Fruit fly (Drosophila melanogaster) Kc167 (cell line): ENCODE results near the gene CG12729.

Source experiments
- Myc ChIP-seq: fragments of >200 bp; optimal IDR thresholded peaks from 2 replicates; lab custom pipeline; 2017; ENCODE audit warnings: missing external identifiers
- Sin3A ChIP-seq: fragments of >200 bp; optimal IDR thresholded peaks from 2 replicates; lab custom pipeline; 2018; ENCODE audit warnings: missing external identifiers
- h ChIP-seq: fragments of >200 bp; optimal IDR thresholded peaks from 3 replicates; lab custom pipeline; 2018; ENCODE audit warnings: missing external identifiers
- insv ChIP-seq: fragments of >200 bp; optimal IDR thresholded peaks from 3 replicates; lab custom pipeline; 2018; ENCODE audit warnings: missing external identifiers
- psq ChIP-seq: fragments of >200 bp; optimal IDR thresholded peaks from 2 replicates; lab custom pipeline; 2017; ENCODE audit warnings: missing external identifiers
- ttk ChIP-seq: sonication (Bioruptor generic); optimal IDR thresholded peaks from 2 replicates; lab custom pipeline; 2017; ENCODE audit warnings: missing external identifiers

CG12729 gene

DNA sequence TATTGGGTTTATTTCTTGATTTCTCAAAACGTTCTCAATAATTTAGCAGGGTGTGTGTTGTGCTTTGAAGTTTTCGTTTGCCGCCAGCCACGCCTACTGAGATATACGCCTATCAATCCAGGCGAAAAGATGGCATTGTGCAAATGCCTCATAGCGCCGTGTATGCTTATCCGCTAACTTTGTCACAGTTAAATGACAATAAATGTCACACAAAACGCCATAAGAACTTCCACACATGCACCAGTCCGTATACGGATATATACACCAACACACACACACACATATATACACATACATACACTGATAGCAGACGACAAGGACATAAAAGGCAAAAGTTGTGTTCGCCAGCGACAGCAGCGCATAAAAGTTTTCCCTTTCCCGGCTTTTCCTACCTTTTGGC, 20.0 kb downstream of the CG12729 start, which contains the start of gene CG43137:
CG43137 (minus strand) TSS at position 101 of the 400 bp plus-strand sequence.
- no peak for TF ChIP-seq ttk (lab: Kevin White, UChicago)
- no peak for TF ChIP-seq Myc (lab: Kevin White, UChicago)
- no peak for TF ChIP-seq insv (lab: Kevin White, UChicago)
- no peak for TF ChIP-seq psq
- TF ChIP-seq h: no peak
- no peak for TF ChIP-seq Sin3A (lab: Kevin White, UChicago)

DNA sequence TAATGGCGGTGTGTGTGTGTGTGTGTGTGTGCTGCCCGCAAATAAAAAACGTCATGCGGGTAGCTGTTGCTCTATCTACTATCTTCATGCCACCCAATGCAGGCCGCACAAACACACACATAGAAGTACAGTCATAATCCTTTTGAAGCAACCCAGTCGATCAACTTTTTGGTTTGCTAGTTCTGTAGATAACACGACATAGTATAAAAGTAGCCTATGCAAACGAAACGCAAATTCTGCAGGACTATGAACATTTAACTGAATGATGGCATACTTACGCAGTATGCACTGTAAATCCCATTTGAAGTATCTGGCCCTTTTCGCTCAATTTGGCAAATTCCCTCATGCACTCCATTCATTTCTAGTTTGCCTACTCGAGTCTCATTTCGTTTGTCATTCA, 21.0 kb downstream of the CG12729 start:
- TF ChIP-seq Myc (lab: Kevin White, UChicago) (no peak), Sin3A (lab: Kevin White, UChicago) (no peak), psq (no peak), insv (lab: Kevin White, UChicago) (no peak), ttk (lab: Kevin White, UChicago) (no peak), h (no peak)

DNA sequence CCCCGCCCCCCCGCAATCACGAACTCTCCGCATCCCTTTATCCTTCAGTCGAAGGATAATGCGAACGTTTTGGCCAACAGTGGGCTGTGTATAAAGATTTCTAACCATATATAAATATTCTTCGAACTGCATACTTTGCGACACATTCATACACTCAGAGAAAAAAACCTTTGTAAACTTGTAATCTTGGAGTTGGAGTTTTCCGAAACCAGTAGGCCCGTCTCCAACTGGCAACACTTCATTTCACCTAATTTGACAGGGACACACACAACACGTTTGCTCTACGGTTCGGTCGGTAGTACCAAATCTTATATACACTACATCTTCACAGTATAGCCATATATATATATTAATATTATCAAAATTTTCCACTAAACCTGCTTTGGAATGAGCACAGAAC, 23.7 kb downstream of the CG12729 start, which contains the start of gene CG15764:
CG15764 (plus strand) TSS at position 301 of the 400 bp plus-strand sequence.
- TF ChIP-seq Sin3A (lab: Kevin White, UChicago) (no peak), ttk (lab: Kevin White, UChicago) (no peak), insv (lab: Kevin White, UChicago) (no peak), h (no peak), Myc (lab: Kevin White, UChicago) (no peak), psq (no peak)

DNA sequence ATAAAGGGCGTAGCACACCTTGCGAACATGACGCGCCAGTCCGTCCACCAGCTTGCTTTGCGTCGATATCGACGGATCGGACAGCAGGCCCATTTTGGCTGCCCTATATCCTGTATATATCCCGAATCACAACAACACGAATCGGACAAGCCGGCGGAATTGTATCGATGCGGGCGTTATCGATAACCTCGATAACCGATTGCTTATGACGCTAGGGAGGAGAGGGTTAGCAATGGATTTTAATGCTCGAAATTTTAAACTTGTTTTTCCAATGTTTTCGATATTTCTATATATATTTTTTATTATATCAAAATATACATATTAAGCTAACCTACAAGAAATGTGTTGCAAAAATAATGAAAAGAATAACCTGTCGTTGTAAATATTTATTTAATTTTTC, 28.1 kb downstream of the CG12729 start, which contains the start of gene GAA1:
GAA1 (minus strand) TSS at position 194 of the 400 bp plus-strand sequence.
- TF ChIP-seq psq: no peak
- no peak for TF ChIP-seq Sin3A (lab: Kevin White, UChicago)
- no peak for TF ChIP-seq insv (lab: Kevin White, UChicago)
- no peak for TF ChIP-seq Myc (lab: Kevin White, UChicago)
- no peak for TF ChIP-seq ttk (lab: Kevin White, UChicago)
- TF ChIP-seq h: no peak

DNA sequence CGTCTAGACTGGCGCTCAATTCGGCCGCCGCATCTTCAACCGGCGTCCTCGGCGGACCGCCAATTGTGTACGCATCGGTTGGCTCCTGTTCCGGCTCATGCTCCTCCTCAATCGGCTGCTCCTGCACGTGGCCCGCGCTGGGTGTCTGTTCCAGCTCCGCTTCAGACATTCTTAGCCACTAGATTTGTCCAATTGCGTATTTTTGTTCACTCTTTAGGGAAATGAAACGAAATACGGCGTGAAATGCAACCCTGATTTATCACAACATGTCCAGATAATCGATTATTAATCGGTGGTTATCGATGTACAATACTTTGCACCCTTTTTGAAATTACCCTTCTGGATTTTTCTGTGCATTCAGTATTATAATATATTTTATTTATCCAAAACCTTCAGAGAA, 31.5 kb downstream of the CG12729 start, which contains the start of gene mof:
mof (minus strand) TSS at position 270 of the 400 bp plus-strand sequence.
- TF ChIP-seq h: no peak
- no peak for TF ChIP-seq psq
- TF ChIP-seq Sin3A (lab: Kevin White, UChicago): no peak
- TF ChIP-seq ttk (lab: Kevin White, UChicago): no peak
- TF ChIP-seq Myc (lab: Kevin White, UChicago): no peak
- TF ChIP-seq insv (lab: Kevin White, UChicago): no peak

DNA sequence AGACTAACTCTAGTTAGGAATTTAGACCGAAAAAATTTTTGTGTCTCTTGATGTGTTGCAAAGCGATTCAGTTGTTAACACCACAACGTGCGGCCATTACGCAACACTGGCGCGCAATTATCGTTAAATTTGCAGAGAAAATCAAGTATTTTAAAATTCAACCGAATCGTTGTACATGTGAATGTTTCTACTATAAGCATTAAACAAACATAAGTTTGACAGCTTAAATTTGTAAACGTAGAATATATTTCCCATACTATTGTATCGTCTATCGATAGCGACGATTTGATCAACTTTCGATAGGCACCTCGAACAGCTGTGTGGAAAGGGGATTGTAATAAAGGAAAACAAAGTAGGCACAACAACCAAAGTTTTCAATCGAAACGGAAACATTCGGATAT, 34.5 kb downstream of the CG12729 start, which contains the start of the genes Usp30 and CG16721:
Usp30 (minus strand) TSS at position 245 of the 401 bp plus-strand sequence.
CG16721 (plus strand) TSS at position 327 of the 401 bp plus-strand sequence.
- TF ChIP-seq psq: peak; percentile 25
- TF ChIP-seq ttk (lab: Kevin White, UChicago): no peak
- TF ChIP-seq Sin3A (lab: Kevin White, UChicago): peak; percentile 4
- no peak for TF ChIP-seq Myc (lab: Kevin White, UChicago)

- TF ChIP-seq psq: peak; percentile 16
- no peak for TF ChIP-seq h
- TF ChIP-seq Myc (lab: Kevin White, UChicago): no peak
- TF ChIP-seq Sin3A (lab: Kevin White, UChicago): no peak
- TF ChIP-seq insv (lab: Kevin White, UChicago): no peak
- no peak for TF ChIP-seq ttk (lab: Kevin White, UChicago)
Measured at dm6 chrX:5880139-5880924, 35.3 kb downstream of the CG12729 start.

- TF ChIP-seq Sin3A (lab: Kevin White, UChicago) (no peak), h (no peak), psq (no peak), ttk (lab: Kevin White, UChicago) (no peak)
Measured at dm6 chrX:5883394-5883793, 38.3 kb downstream of the CG12729 start.

DNA sequence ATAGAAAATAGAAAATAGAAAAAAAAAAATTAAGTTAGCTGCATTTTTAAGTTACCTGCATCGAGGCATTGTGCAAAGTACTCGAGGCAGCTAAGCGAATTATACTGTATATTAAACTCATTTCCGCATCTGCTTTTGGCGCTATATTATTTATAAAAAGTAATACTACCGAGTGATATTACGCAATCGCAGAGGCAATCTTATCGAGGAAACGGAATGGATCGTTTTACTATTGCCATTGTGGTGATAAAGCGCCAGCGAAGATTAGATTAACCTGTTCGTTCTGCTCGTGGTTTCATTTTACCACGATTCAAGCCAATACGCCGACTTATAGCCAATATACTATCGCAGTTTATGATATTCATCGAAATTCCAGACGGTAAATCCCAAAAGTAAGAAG, 39.2 kb downstream of the CG12729 start:
- no peak for TF ChIP-seq Sin3A (lab: Kevin White, UChicago)
- TF ChIP-seq ttk (lab: Kevin White, UChicago): no peak
- TF ChIP-seq Myc (lab: Kevin White, UChicago): no peak
- no peak for TF ChIP-seq insv (lab: Kevin White, UChicago)
- no peak for TF ChIP-seq h
- no peak for TF ChIP-seq psq

DNA sequence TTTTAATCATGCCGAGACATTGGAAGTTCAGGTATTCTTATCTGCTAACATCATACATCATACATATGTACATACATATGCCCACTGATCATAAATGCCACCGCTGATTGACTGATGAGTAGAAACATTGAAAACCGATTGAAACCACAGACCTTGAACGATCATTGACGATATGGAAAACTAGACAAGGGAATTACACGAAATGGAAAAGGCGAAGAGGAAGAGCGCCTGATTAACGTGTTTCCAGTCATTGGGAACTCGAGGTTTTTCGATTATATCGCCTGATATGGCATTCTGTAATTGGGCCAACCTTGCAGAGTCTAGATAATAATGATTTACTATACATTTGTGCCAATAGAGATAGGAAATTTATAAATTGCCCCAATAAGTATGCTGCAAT, 39.8 kb downstream of the CG12729 start:
- no peak for TF ChIP-seq Myc (lab: Kevin White, UChicago)
- TF ChIP-seq ttk (lab: Kevin White, UChicago): no peak
- no peak for TF ChIP-seq h
- TF ChIP-seq insv (lab: Kevin White, UChicago): no peak
- no peak for TF ChIP-seq Sin3A (lab: Kevin White, UChicago)
- no peak for TF ChIP-seq psq

- TF ChIP-seq ttk (lab: Kevin White, UChicago): no peak
- no peak for TF ChIP-seq Myc (lab: Kevin White, UChicago)
- no peak for TF ChIP-seq h
- no peak for TF ChIP-seq Sin3A (lab: Kevin White, UChicago)
Measured at dm6 chrX:5885521-5885920, 40.4 kb downstream of the CG12729 start.

dm6 chrX:5885973-5886372, 40.9 kb downstream of the CG12729 start:
- TF ChIP-seq Sin3A (lab: Kevin White, UChicago): no peak
- no peak for TF ChIP-seq insv (lab: Kevin White, UChicago)
- TF ChIP-seq ttk (lab: Kevin White, UChicago): no peak
- TF ChIP-seq Myc (lab: Kevin White, UChicago): no peak
- no peak for TF ChIP-seq psq
